Worm (Caenorhabditis elegans) whole organism, L3 larva: ENCODE data around the gene F37C4.8.

Experiments used
- ceh-82 ChIP-seq: fragments of 150-350 bp; optimal IDR thresholded peaks from 2 replicates; lab custom pipeline; 2014; ENCODE audit warnings: missing biosample characterization, missing genetic modification characterization
- egl-27 ChIP-seq: sonication (generic microtip); optimal IDR thresholded peaks from 4 replicates; lab custom pipeline; 2017; ENCODE audit warnings: missing biosample characterization, missing genetic modification reagents, missing genetic modification characterization
- nhr-12 ChIP-seq: fragments of 150-350 bp; optimal IDR thresholded peaks from 2 replicates; lab custom pipeline; 2014; ENCODE audit warnings: missing biosample characterization, missing genetic modification characterization
- nhr-23 ChIP-seq: fragments of 150-350 bp; optimal IDR thresholded peaks from 2 replicates; lab custom pipeline; 2014; ENCODE audit warnings: missing biosample characterization, missing genetic modification reagents, missing genetic modification characterization
- nhr-28 ChIP-seq: fragments of 150-350 bp; optimal IDR thresholded peaks from 2 replicates; lab custom pipeline; 2014; ENCODE audit warnings: missing biosample characterization, missing genetic modification characterization
- nhr-76 ChIP-seq: fragments of 150-350 bp; sonication (generic microtip); optimal IDR thresholded peaks from 5 replicates; lab custom pipeline; 2014; ENCODE audit warnings: missing biosample characterization, missing genetic modification characterization
- nhr-77 ChIP-seq: fragments of 150-350 bp; optimal IDR thresholded peaks from 2 replicates; lab custom pipeline; 2014; ENCODE audit warnings: missing biosample characterization, missing genetic modification characterization
- pqm-1 ChIP-seq: fragments of 150-350 bp; optimal IDR thresholded peaks from 2 replicates; lab custom pipeline; 2017; ENCODE audit warnings: missing biosample characterization, missing genetic modification characterization, inconsistent platforms
- unc-62 ChIP-seq: fragments of 150-350 bp; sonication (generic microtip); optimal IDR thresholded peaks from 4 replicates; lab custom pipeline; 2014; ENCODE audit warnings: missing biosample characterization, missing genetic modification reagents, missing genetic modification characterization

DNA sequence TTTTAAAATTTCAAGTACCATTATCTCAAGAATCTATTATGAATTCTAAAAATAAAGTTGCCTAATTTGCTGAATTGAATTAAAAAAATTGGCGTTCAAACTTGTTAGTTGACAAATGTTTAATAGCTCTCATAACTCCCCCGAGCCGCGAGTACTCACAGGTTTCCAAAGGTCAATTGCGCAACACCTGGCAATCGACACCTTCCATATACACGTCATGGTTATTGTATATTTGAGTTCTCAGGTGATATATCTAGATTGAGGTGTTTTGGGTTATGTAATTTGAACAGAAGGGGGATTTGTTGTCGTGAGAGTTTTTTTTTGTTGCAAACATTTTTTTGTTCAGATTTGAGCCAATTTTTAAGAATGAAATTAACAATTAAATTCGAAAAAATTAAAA is 36.4 kb downstream of the F37C4.8 start:
- TF ChIP-seq unc-62 (GFP tag; lab: Kevin White, UChicago) (no peak), egl-27 (tag; lab: Kevin White, UChicago) (no peak), nhr-76 (no peak), ceh-82 (tag; lab: Kevin White, UChicago) (no peak), nhr-23 (tag; lab: Kevin White, UChicago) (no peak), nhr-12 (tag; lab: Kevin White, UChicago) (no peak), nhr-28 (tag; lab: Kevin White, UChicago) (no peak), nhr-77 (tag; lab: Kevin White, UChicago) (no peak), pqm-1 (no peak)
